Fruit fly (Drosophila melanogaster) whole organism, adult: ENCODE results near the gene Uqcc1.

Source experiments
- CG11617 ChIP-seq: fragments of 200-800 bp; sonication (Bioruptor generic); optimal IDR thresholded peaks from 2 replicates; lab custom pipeline; 2017; ENCODE audit warnings: mild to moderate bottlenecking, missing biosample characterization, missing genetic modification reagents, missing genetic modification characterization
- CG12768 ChIP-seq: fragments of 200-800 bp; sonication (Bioruptor generic); optimal IDR thresholded peaks from 2 replicates; lab custom pipeline; 2017; ENCODE audit warnings: missing biosample characterization, missing genetic modification characterization, mild to moderate bottlenecking, moderate library complexity, missing genetic modification reagents
- CG14711 ChIP-seq: fragments of 200-800 bp; sonication (Bioruptor generic); optimal IDR thresholded peaks from 2 replicates; lab custom pipeline; 2018; ENCODE audit warnings: missing biosample characterization, mild to moderate bottlenecking, missing genetic modification characterization, moderate library complexity
- CG1620 ChIP-seq: fragments of 200-800 bp; sonication (Bioruptor generic); optimal IDR thresholded peaks from 2 replicates; lab custom pipeline; 2016; ENCODE audit warnings: missing biosample characterization, missing genetic modification characterization
- CG33017 ChIP-seq: fragments of 200-800 bp; sonication (Bioruptor generic); optimal IDR thresholded peaks from 2 replicates; lab custom pipeline; 2018; ENCODE audit warnings: missing biosample characterization, mild to moderate bottlenecking, missing genetic modification characterization, moderate library complexity
- CG5204 ChIP-seq: fragments of 200-800 bp; sonication (Bioruptor generic); optimal IDR thresholded peaks from 2 replicates; lab custom pipeline; 2016; ENCODE audit warnings: missing biosample characterization, missing genetic modification characterization
- CG7045 ChIP-seq: fragments of 200-800 bp; sonication (Bioruptor generic); optimal IDR thresholded peaks from 2 replicates; lab custom pipeline; 2017; ENCODE audit warnings: missing biosample characterization, mild to moderate bottlenecking, missing genetic modification characterization
- CG7101 ChIP-seq: fragments of 200-800 bp; sonication (Bioruptor generic); optimal IDR thresholded peaks from 2 replicates; lab custom pipeline; 2018; ENCODE audit warnings: missing biosample characterization, mild to moderate bottlenecking, missing genetic modification characterization, moderate library complexity
- Clk ChIP-seq: fragments of 200-800 bp; sonication (Bioruptor generic); optimal IDR thresholded peaks from 2 replicates; lab custom pipeline; 2017; ENCODE audit warnings: missing biosample characterization, missing genetic modification characterization
- Crg-1 ChIP-seq: fragments of 200-800 bp; sonication (Bioruptor generic); optimal IDR thresholded peaks from 2 replicates; lab custom pipeline; 2016; ENCODE audit warnings: missing biosample characterization, missing genetic modification characterization
- Hr96 ChIP-seq: fragments of 200-800 bp; sonication (Bioruptor generic); optimal IDR thresholded peaks from 2 replicates; lab custom pipeline; 2016; ENCODE audit warnings: missing biosample characterization, missing genetic modification characterization
- Mnt ChIP-seq: fragments of 200-800 bp; sonication (Bioruptor generic); optimal IDR thresholded peaks from 2 replicates; lab custom pipeline; 2016; ENCODE audit warnings: missing biosample characterization, mild to moderate bottlenecking, missing genetic modification characterization
- bab1 ChIP-seq: fragments of 200-800 bp; sonication (Bioruptor generic); optimal IDR thresholded peaks from 3 replicates; lab custom pipeline; 2019; ENCODE audit warnings: missing biosample characterization, mild to moderate bottlenecking, missing genetic modification characterization, moderate library complexity
- cic ChIP-seq: fragments of 200-800 bp; sonication (Bioruptor generic); optimal IDR thresholded peaks from 2 replicates; lab custom pipeline; 2017; ENCODE audit warnings: missing biosample characterization, mild to moderate bottlenecking, missing genetic modification characterization, moderate library complexity
- cnc ChIP-seq, 2 experiments: fragments of >200 bp; optimal IDR thresholded peaks; 2 replicates each; lab custom pipeline; 2017
- kay ChIP-seq: fragments of 200-800 bp; sonication (Bioruptor generic); peaks from one replicate; lab custom pipeline; 2016; ENCODE audit warnings: missing biosample characterization, missing genetic modification characterization, borderline replicate concordance
- ovo ChIP-seq: fragments of 200-800 bp; sonication (Bioruptor generic); optimal IDR thresholded peaks from 2 replicates; lab custom pipeline; 2016; ENCODE audit warnings: missing biosample characterization, missing genetic modification characterization
- pad ChIP-seq: fragments of 200-800 bp; sonication (Bioruptor generic); optimal IDR thresholded peaks from 3 replicates; lab custom pipeline; 2017; ENCODE audit warnings: missing biosample characterization, missing genetic modification characterization, mild to moderate bottlenecking, moderate library complexity, missing genetic modification reagents
- tj ChIP-seq: fragments of 200-800 bp; sonication (Bioruptor generic); optimal IDR thresholded peaks from 3 replicates; lab custom pipeline; 2017; ENCODE audit warnings: missing biosample characterization, mild to moderate bottlenecking, missing genetic modification characterization, moderate library complexity
- toe ChIP-seq: fragments of 200-800 bp; sonication (Bioruptor generic); optimal IDR thresholded peaks from 2 replicates; lab custom pipeline; 2016; ENCODE audit warnings: missing biosample characterization, missing genetic modification characterization

Uqcc1 gene

dm6 chr3L:6971298-6971697 lies 13.4 kb upstream of the Uqcc1 start:
- TF ChIP-seq tj (GFP tag; lab: Kevin White, UChicago) (peak; percentile 99), CG11617 (GFP tag; lab: Kevin White, UChicago) (no peak)

- TF ChIP-seq toe (GFP tag; lab: Kevin White, UChicago) (peak; percentile 29), cnc (optimal IDR thresholded peaks at IDR 0.05; lab: Kevin White, UChicago) (no peak), CG7101 (tag; lab: Kevin White, UChicago) (peak; percentile 47), bab1 (GFP tag; lab: Kevin White, UChicago) (peak; percentile 6), Mnt (peak; percentile 29), CG11617 (GFP tag; lab: Kevin White, UChicago) (peak; percentile 64), Crg-1 (GFP tag; lab: Kevin White, UChicago) (no peak), CG7045 (GFP tag; lab: Kevin White, UChicago) (no peak), CG33017 (peak; percentile 63), Hr96 (GFP tag; lab: Kevin White, UChicago) (peak; percentile 34), CG12768 (GFP tag; lab: Kevin White, UChicago) (peak; percentile 56), CG5204 (peak; percentile 65), kay (GFP tag; lab: Kevin White, UChicago) (peak; percentile 81), tj (GFP tag; lab: Kevin White, UChicago) (peak; percentile 52), CG1620 (GFP tag; lab: Kevin White, UChicago) (peak; percentile 17), cic (GFP tag; lab: Kevin White, UChicago) (peak; percentile 45), pad (GFP tag; lab: Kevin White, UChicago) (peak; percentile 97), Clk (GFP tag; lab: Kevin White, UChicago) (no peak), CG14711 (tag; lab: Kevin White, UChicago) (peak; percentile 27), ovo (GFP tag; lab: Kevin White, UChicago) (peak; percentile 94)
These were observed 11.3 kb upstream of the Uqcc1 start, which contains the start of the genes Mis12 and CG9953 for dm6 chr3L:6968961-6969814. TSS of gene Mis12 (minus strand) at chr3L:6969048. TSS of gene CG9953 (plus strand) at chr3L:6969658.

dm6 chr3L:6967797-6968196 lies 9.9 kb upstream of the Uqcc1 start, which contains the start of gene CG10064:
TSS of gene CG10064 (minus strand) at chr3L:6967897.
- no peak for TF ChIP-seq CG33017
- TF ChIP-seq cic (GFP tag; lab: Kevin White, UChicago), result no peak
- no peak for TF ChIP-seq cnc (optimal IDR thresholded peaks at IDR 0.05; lab: Kevin White, UChicago)
- TF ChIP-seq CG7045 (GFP tag; lab: Kevin White, UChicago), result no peak
- TF ChIP-seq kay (GFP tag; lab: Kevin White, UChicago), result no peak
- no peak for TF ChIP-seq pad (GFP tag; lab: Kevin White, UChicago)
- no peak for TF ChIP-seq CG7101 (tag; lab: Kevin White, UChicago)
- no peak for TF ChIP-seq Clk (GFP tag; lab: Kevin White, UChicago)
- no peak for TF ChIP-seq CG1620 (GFP tag; lab: Kevin White, UChicago)
- TF ChIP-seq CG14711 (tag; lab: Kevin White, UChicago), result no peak

- TF ChIP-seq CG7045 (GFP tag; lab: Kevin White, UChicago) (peak; percentile 37), tj (GFP tag; lab: Kevin White, UChicago) (peak; percentile 43), toe (GFP tag; lab: Kevin White, UChicago) (no peak), Hr96 (GFP tag; lab: Kevin White, UChicago) (peak; percentile 15), pad (GFP tag; lab: Kevin White, UChicago) (peak; percentile 15), CG12768 (GFP tag; lab: Kevin White, UChicago) (peak; percentile 74), CG33017 (peak; percentile 66), cic (GFP tag; lab: Kevin White, UChicago) (peak; percentile 87), CG1620 (GFP tag; lab: Kevin White, UChicago) (peak; percentile 26), kay (GFP tag; lab: Kevin White, UChicago) (no peak), cnc (optimal IDR thresholded peaks at IDR 0.05; lab: Kevin White, UChicago) (no peak), bab1 (GFP tag; lab: Kevin White, UChicago) (peak; percentile 73), CG14711 (tag; lab: Kevin White, UChicago) (no peak), CG5204 (no peak), Mnt (peak; percentile 98), ovo (GFP tag; lab: Kevin White, UChicago) (peak; percentile 61), Crg-1 (GFP tag; lab: Kevin White, UChicago) (peak; percentile 5), CG7101 (tag; lab: Kevin White, UChicago) (peak; percentile 29), CG11617 (GFP tag; lab: Kevin White, UChicago) (peak; percentile 18), Clk (GFP tag; lab: Kevin White, UChicago) (no peak)
These were observed 6.7 kb upstream of the Uqcc1 start, which contains the start of gene sgl for dm6 chr3L:6964488-6965152. TSS of gene sgl (minus strand) at chr3L:6964758.

dm6 chr3L:6963792-6964487 lies 6.0 kb upstream of the Uqcc1 start:
- TF ChIP-seq Clk (GFP tag; lab: Kevin White, UChicago) (no peak), Mnt (no peak), cic (GFP tag; lab: Kevin White, UChicago) (no peak), pad (GFP tag; lab: Kevin White, UChicago) (no peak), CG33017 (no peak), ovo (GFP tag; lab: Kevin White, UChicago) (no peak), kay (GFP tag; lab: Kevin White, UChicago) (no peak), tj (GFP tag; lab: Kevin White, UChicago) (no peak), cnc (optimal IDR thresholded peaks at IDR 0.05; lab: Kevin White, UChicago) (no peak), CG1620 (GFP tag; lab: Kevin White, UChicago) (no peak), toe (GFP tag; lab: Kevin White, UChicago) (no peak), CG11617 (GFP tag; lab: Kevin White, UChicago) (no peak)
